Fruit fly (Drosophila melanogaster) whole organism, embryonic: ENCODE data around the gene Trxr1.

ENCODE experiments used
- CG10209 ChIP-seq: fragments of 200-800 bp; sonication (Bioruptor generic); optimal IDR thresholded peaks from 3 replicates; lab custom pipeline; 2017; ENCODE audit warnings: missing biosample characterization, mild to moderate bottlenecking, missing genetic modification characterization, missing genetic modification reagents
- CG13296 ChIP-seq: fragments of 200-800 bp; sonication (Bioruptor generic); optimal IDR thresholded peaks from 3 replicates; lab custom pipeline; 2018; ENCODE audit warnings: missing biosample characterization, mild to moderate bottlenecking, missing genetic modification characterization
- CG15514 ChIP-seq: fragments of 200-800 bp; sonication (Bioruptor generic); optimal IDR thresholded peaks from 3 replicates; lab custom pipeline; 2017; ENCODE audit warnings: missing biosample characterization, missing genetic modification characterization, mild to moderate bottlenecking, moderate library complexity, missing genetic modification reagents
- CG1647 ChIP-seq: fragments of 200-800 bp; sonication (Bioruptor generic); optimal IDR thresholded peaks from 3 replicates; lab custom pipeline; 2016; ENCODE audit warnings: missing biosample characterization, missing genetic modification characterization
- CG16779 ChIP-seq: fragments of 200-800 bp; sonication (Bioruptor generic); IDR thresholded peaks from 2 replicates; pipeline ENCODE4 v1.3.6; 2022; ENCODE audit warnings: missing biosample characterization, missing genetic modification characterization
- CG17802 ChIP-seq: fragments of 200-800 bp; sonication (Bioruptor generic); optimal IDR thresholded peaks from 2 replicates; lab custom pipeline; 2018; ENCODE audit warnings: missing biosample characterization, mild to moderate bottlenecking, missing genetic modification characterization, moderate library complexity
- CG17829 ChIP-seq: fragments of 200-800 bp; optimal IDR thresholded peaks from 2 replicates; lab custom pipeline; 2019; ENCODE audit warnings: missing biosample characterization, mild to moderate bottlenecking, missing genetic modification characterization, moderate library complexity
- CG18599 ChIP-seq: fragments of 200-800 bp; sonication (Bioruptor generic); optimal IDR thresholded peaks from 3 replicates; lab custom pipeline; 2017; ENCODE audit warnings: missing biosample characterization, missing genetic modification characterization, mild to moderate bottlenecking, moderate library complexity, missing genetic modification reagents
- CG30403 ChIP-seq: fragments of 200-800 bp; sonication (Bioruptor generic); optimal IDR thresholded peaks from 3 replicates; lab custom pipeline; 2016; ENCODE audit warnings: missing biosample characterization, missing genetic modification characterization
- CG31365 ChIP-seq: fragments of 200-800 bp; sonication (Bioruptor generic); optimal IDR thresholded peaks from 2 replicates; lab custom pipeline; 2018; ENCODE audit warnings: missing biosample characterization, mild to moderate bottlenecking, missing genetic modification characterization
- CG32532 ChIP-seq: fragments of 200-800 bp; sonication (Bioruptor generic); IDR thresholded peaks from 2 replicates; pipeline ENCODE4 v1.3.6; 2022; ENCODE audit warnings: missing biosample characterization, missing genetic modification characterization
- CG32772 ChIP-seq: fragments of 200-800 bp; sonication (Bioruptor generic); IDR thresholded peaks from 2 replicates; pipeline ENCODE4 v1.3.6; 2022; ENCODE audit warnings: missing biosample characterization, missing genetic modification characterization
- CG3407 ChIP-seq: fragments of 200-800 bp; sonication (Bioruptor generic); optimal IDR thresholded peaks from 2 replicates; lab custom pipeline; 2018; ENCODE audit warnings: missing biosample characterization, mild to moderate bottlenecking, missing genetic modification characterization
- CG4707 ChIP-seq: fragments of 200-800 bp; sonication (Bioruptor generic); optimal IDR thresholded peaks from 2 replicates; lab custom pipeline; 2018; ENCODE audit warnings: missing biosample characterization, mild to moderate bottlenecking, missing genetic modification characterization, moderate library complexity
- CG6854 ChIP-seq: fragments of 200-800 bp; sonication (Bioruptor generic); optimal IDR thresholded peaks from 3 replicates; lab custom pipeline; 2017; ENCODE audit warnings: missing biosample characterization, mild to moderate bottlenecking, missing genetic modification characterization
- CG7928 ChIP-seq: fragments of 200-800 bp; sonication (Bioruptor generic); optimal IDR thresholded peaks from 2 replicates; lab custom pipeline; 2017; ENCODE audit warnings: missing biosample characterization, mild to moderate bottlenecking, missing genetic modification characterization
- CG7963 ChIP-seq: fragments of 200-800 bp; sonication (Bioruptor generic); IDR thresholded peaks from 3 replicates; pipeline ENCODE4 v1.3.6; 2022; ENCODE audit warnings: missing biosample characterization, missing genetic modification characterization; ENCODE audit not compliant: partially characterized antibody
- CG8388 ChIP-seq: fragments of 200-800 bp; sonication (Bioruptor generic); optimal IDR thresholded peaks from 2 replicates; lab custom pipeline; 2019; ENCODE audit warnings: missing biosample characterization, mild to moderate bottlenecking, missing genetic modification characterization, moderate library complexity
- CG9876 ChIP-seq: fragments of 200-800 bp; sonication (Bioruptor generic); optimal IDR thresholded peaks from 2 replicates; lab custom pipeline; 2016; ENCODE audit warnings: missing biosample characterization, missing genetic modification characterization
- Deaf1 ChIP-seq: fragments of 200-800 bp; optimal IDR thresholded peaks from 3 replicates; lab custom pipeline; 2019; ENCODE audit warnings: missing biosample characterization, mild to moderate bottlenecking, missing genetic modification characterization, moderate library complexity
- HLH3B ChIP-seq: fragments of 200-800 bp; sonication (Bioruptor generic); IDR thresholded peaks from 2 replicates; pipeline ENCODE4 v1.3.6; 2022; ENCODE audit warnings: missing biosample characterization, missing genetic modification characterization
- HmgZ ChIP-seq: fragments of 200-800 bp; sonication (Bioruptor generic); optimal IDR thresholded peaks from 2 replicates; lab custom pipeline; 2018; ENCODE audit warnings: missing biosample characterization, mild to moderate bottlenecking, missing genetic modification characterization
- MTF-1 ChIP-seq: fragments of 200-800 bp; sonication (Bioruptor generic); optimal IDR thresholded peaks from 2 replicates; lab custom pipeline; 2018; ENCODE audit warnings: missing biosample characterization, mild to moderate bottlenecking, missing genetic modification characterization, borderline replicate concordance
- Ptx1 ChIP-seq: fragments of 200-800 bp; sonication (Bioruptor generic); IDR thresholded peaks from 2 replicates; pipeline ENCODE4 v1.3.6; 2022; ENCODE audit warnings: missing biosample characterization, missing genetic modification characterization
- Sin3A ChIP-seq: fragments of >200 bp; optimal IDR thresholded peaks from 2 replicates; lab custom pipeline; 2018
- Sox102F ChIP-seq: fragments of 200-800 bp; sonication (Bioruptor generic); optimal IDR thresholded peaks from 2 replicates; lab custom pipeline; 2018; ENCODE audit warnings: missing biosample characterization, mild to moderate bottlenecking, missing genetic modification characterization, moderate library complexity
- Ssrp ChIP-seq: fragments of 200-800 bp; sonication (Bioruptor generic); optimal IDR thresholded peaks from 2 replicates; lab custom pipeline; 2018; ENCODE audit warnings: missing biosample characterization, mild to moderate bottlenecking, missing genetic modification characterization, moderate library complexity
- Xrp1 ChIP-seq: fragments of 200-800 bp; sonication (Bioruptor generic); IDR thresholded peaks from 2 replicates; pipeline ENCODE4 v1.3.6; 2022; ENCODE audit warnings: missing biosample characterization, missing genetic modification characterization
- ara ChIP-seq: fragments of 200-800 bp; sonication (Bioruptor generic); IDR thresholded peaks from 2 replicates; pipeline ENCODE4 v1.3.6; 2022; ENCODE audit warnings: missing biosample characterization, missing genetic modification characterization
- btn ChIP-seq: fragments of 200-800 bp; sonication (Bioruptor generic); optimal IDR thresholded peaks from 2 replicates; lab custom pipeline; 2016; ENCODE audit warnings: missing biosample characterization, missing genetic modification characterization
- dpn ChIP-seq, 2 experiments: fragments of 200-800 bp; sonication (Bioruptor generic); optimal IDR thresholded peaks; 3 replicates each; lab custom pipeline; 2016; ENCODE audit warnings: missing biosample characterization in 2 of 2, missing genetic modification characterization in 2 of 2
- dysf ChIP-seq: fragments of 200-800 bp; sonication (Bioruptor generic); IDR thresholded peaks from 3 replicates; pipeline ENCODE4 v1.3.6; 2022; ENCODE audit warnings: missing biosample characterization, missing genetic modification characterization
- fd96Cb ChIP-seq: fragments of 200-800 bp; sonication (Bioruptor generic); optimal IDR thresholded peaks from 2 replicates; lab custom pipeline; 2018; ENCODE audit warnings: missing biosample characterization, mild to moderate bottlenecking, missing genetic modification characterization, moderate library complexity
- fu2 ChIP-seq: fragments of 200-800 bp; sonication (Bioruptor generic); optimal IDR thresholded peaks from 2 replicates; lab custom pipeline; 2016; ENCODE audit warnings: missing biosample characterization, missing genetic modification characterization
- gro ChIP-seq: fragments of 200-800 bp; sonication (Bioruptor generic); optimal IDR thresholded peaks from 2 replicates; lab custom pipeline; 2016; ENCODE audit warnings: missing biosample characterization, missing genetic modification characterization
- inv ChIP-seq: fragments of 200-800 bp; sonication (Bioruptor generic); IDR thresholded peaks from 2 replicates; pipeline ENCODE4 v1.3.6; 2022; ENCODE audit warnings: missing biosample characterization, missing genetic modification characterization; ENCODE audit not compliant: partially characterized antibody
- jing ChIP-seq: fragments of 200-800 bp; sonication (Bioruptor generic); optimal IDR thresholded peaks from 2 replicates; lab custom pipeline; 2018; ENCODE audit warnings: missing biosample characterization, mild to moderate bottlenecking, missing genetic modification characterization
- kah ChIP-seq: fragments of 200-800 bp; sonication (Bioruptor generic); optimal IDR thresholded peaks from 2 replicates; lab custom pipeline; 2018; ENCODE audit warnings: missing biosample characterization, mild to moderate bottlenecking, missing genetic modification characterization
- maf-S ChIP-seq: fragments of 200-800 bp; sonication (Bioruptor generic); optimal IDR thresholded peaks from 2 replicates; lab custom pipeline; 2016; ENCODE audit warnings: missing biosample characterization, missing genetic modification characterization
- mld ChIP-seq: fragments of 200-800 bp; sonication (Bioruptor generic); IDR thresholded peaks from 3 replicates; pipeline ENCODE4 v1.3.6; 2022; ENCODE audit warnings: missing biosample characterization, missing genetic modification characterization; ENCODE audit not compliant: partially characterized antibody
- pb ChIP-seq: fragments of 200-800 bp; sonication (Bioruptor generic); optimal IDR thresholded peaks from 3 replicates; lab custom pipeline; 2016; ENCODE audit warnings: missing biosample characterization, missing genetic modification characterization
- salm ChIP-seq: fragments of 200-800 bp; sonication (Bioruptor generic); optimal IDR thresholded peaks from 2 replicates; lab custom pipeline; 2018; ENCODE audit warnings: missing biosample characterization, mild to moderate bottlenecking, missing genetic modification characterization
- sd ChIP-seq: fragments of 200-800 bp; sonication (Bioruptor generic); optimal IDR thresholded peaks from 3 replicates; lab custom pipeline; 2018; ENCODE audit warnings: missing biosample characterization, mild to moderate bottlenecking, missing genetic modification characterization, moderate library complexity
- sim ChIP-seq: fragments of 200-800 bp; sonication (Bioruptor generic); IDR thresholded peaks from 2 replicates; pipeline ENCODE4 v1.3.6; 2022; ENCODE audit warnings: missing biosample characterization, missing genetic modification characterization
- slbo ChIP-seq: fragments of 200-800 bp; sonication (Bioruptor generic); IDR thresholded peaks from 2 replicates; pipeline ENCODE4 v1.3.6; 2022; ENCODE audit warnings: missing biosample characterization, missing genetic modification characterization
- so ChIP-seq: fragments of 200-800 bp; sonication (Bioruptor generic); IDR thresholded peaks from 3 replicates; pipeline ENCODE4 v1.3.6; 2022; ENCODE audit warnings: missing biosample characterization, missing genetic modification characterization
- ssp ChIP-seq: fragments of 200-800 bp; sonication (Bioruptor generic); IDR thresholded peaks from 2 replicates; pipeline ENCODE4 v1.3.6; 2022; ENCODE audit warnings: missing biosample characterization, missing genetic modification characterization
- trem ChIP-seq: fragments of 200-800 bp; optimal IDR thresholded peaks from 3 replicates; lab custom pipeline; 2019; ENCODE audit warnings: missing biosample characterization, mild to moderate bottlenecking, missing genetic modification characterization, moderate library complexity
- wek ChIP-seq: fragments of 200-800 bp; sonication (Bioruptor generic); optimal IDR thresholded peaks from 3 replicates; lab custom pipeline; 2018; ENCODE audit warnings: missing biosample characterization, mild to moderate bottlenecking, missing genetic modification characterization, moderate library complexity
- zfh2 ChIP-seq: fragments of 200-800 bp; sonication (Bioruptor generic); optimal IDR thresholded peaks from 2 replicates; lab custom pipeline; 2016; ENCODE audit warnings: missing biosample characterization, missing genetic modification characterization

Gene Trxr1

dm6 chrX:8271363-8272061, 29.2 kb downstream of the Trxr1 start, which contains the start of gene Corp (continued):
- TF ChIP-seq sd (tag; lab: Kevin White, UChicago) (no peak), Sin3A (lab: Kevin White, UChicago) (no peak), dpn (GFP tag; optimal IDR thresholded peaks at IDR 0.05; lab: Kevin White, UChicago) (peak in 1 of 2 experiments; percentile 24), HmgZ (no peak), CG8388 (GFP tag; lab: Kevin White, UChicago) (peak; percentile 37), jing (GFP tag; lab: Kevin White, UChicago) (no peak), sim (GFP tag; lab: Robert Waterston, UW) (no peak), ssp (GFP tag; lab: Robert Waterston, UW) (no peak), Xrp1 (peak; percentile 48; the same call in 1 of the 2 replicates), slbo (GFP tag; lab: Robert Waterston, UW) (0 out of 2 replicates have a peak, but pooled peaks have one; percentile 15), MTF-1 (GFP tag; lab: Kevin White, UChicago) (no peak), CG9876 (no peak), btn (GFP tag; lab: Kevin White, UChicago) (no peak), dysf (GFP tag; lab: Robert Waterston, UW) (peak; percentile 48; the same call in 2 of the 3 replicates), CG16779 (no peak), CG7963 (no peak), pb (GFP tag; lab: Kevin White, UChicago) (no peak), CG7928 (GFP tag; lab: Kevin White, UChicago) (no peak), CG1647 (GFP tag; lab: Kevin White, UChicago) (no peak), zfh2 (no peak), Ssrp (tag; lab: Kevin White, UChicago) (no peak), Ptx1 (GFP tag; lab: Robert Waterston, UW) (peak; percentile 44; the same call in 1 of the 2 replicates), salm (peak; percentile 22), CG30403 (GFP tag; lab: Kevin White, UChicago) (peak; percentile 14), kah (GFP tag; lab: Kevin White, UChicago) (no peak), CG3407 (GFP tag; lab: Kevin White, UChicago) (peak; percentile 7), CG6854 (GFP tag; lab: Kevin White, UChicago) (no peak), maf-S (no peak), CG4707 (GFP tag; lab: Kevin White, UChicago) (no peak), fu2 (no peak), CG32532 (no peak), Deaf1 (tag; lab: Kevin White, UChicago) (peak; percentile 16), CG13296 (GFP tag; lab: Kevin White, UChicago) (peak; percentile 29), trem (tag; lab: Kevin White, UChicago) (no peak), so (GFP tag; lab: Robert Waterston, UW) (peak; percentile 62; the same call in 2 of the 3 replicates), CG17829 (peak; percentile 53), HLH3B (0 out of 2 replicates have a peak, but pooled peaks have one; percentile 23), CG31365 (tag; lab: Kevin White, UChicago) (peak; percentile 73), CG32772 (GFP tag; lab: Robert Waterston, UW) (no peak), CG10209 (peak; percentile 13), CG18599 (GFP tag; lab: Kevin White, UChicago) (peak; percentile 18), Sox102F (peak; percentile 65), inv (no peak), CG15514 (peak; percentile 27), fd96Cb (tag; lab: Kevin White, UChicago) (peak; percentile 34), ara (GFP tag; lab: Robert Waterston, UW) (no peak), mld (no peak), gro (GFP tag; lab: Kevin White, UChicago) (no peak), wek (GFP tag; lab: Kevin White, UChicago) (no peak), CG17802 (tag; lab: Kevin White, UChicago) (no peak)
